Worm (Caenorhabditis elegans): Measurements from ENCODE around the gene T24H10.5.

ce11 chrII:9117789-9118242 lies 16.9 kb downstream of the T24H10.5 start:
- TF ChIP-seq sea-1 (GFP tag; conservative IDR thresholded peaks at IDR 0.05) (no peak), ama-1 (optimal IDR thresholded peaks at IDR 0.05) (no peak), hmg-4 (GFP tag; optimal IDR thresholded peaks at IDR 0.05) (no peak), flt-1 (GFP tag; IDR thresholded peaks at IDR 0.05) (no peak), tra-4 (tag; optimal IDR thresholded peaks at IDR 0.05) (no peak)

Measured in whole organism, early embryonic.